Worm (Caenorhabditis elegans) whole organism, early embryonic: ENCODE data around the gene C08F8.2.

Source experiments
- B0310.2 ChIP-seq: sonication (generic microtip); optimal IDR thresholded peaks from 2 replicates; lab custom pipeline; 2016; ENCODE audit warnings: mild to moderate bottlenecking, missing genetic modification characterization, missing compliant biosample characterization
- F13C5.2 ChIP-seq: sonication (generic microtip); optimal IDR thresholded peaks from 2 replicates; lab custom pipeline; 2017; ENCODE audit warnings: mild to moderate bottlenecking, missing genetic modification characterization, inconsistent platforms, missing compliant biosample characterization
- aly-1 ChIP-seq: sonication (generic microtip); optimal IDR thresholded peaks from 2 replicates; lab custom pipeline; 2016; ENCODE audit warnings: missing genetic modification characterization, missing compliant biosample characterization
- ama-1 ChIP-seq: fragments of 150-350 bp; optimal IDR thresholded peaks from 2 replicates; lab custom pipeline; 2014
- ceh-13 ChIP-seq: fragments of 200-800 bp; sonication (Bioruptor generic); optimal IDR thresholded peaks from 2 replicates; lab custom pipeline; 2018; ENCODE audit warnings: mild to moderate bottlenecking, missing genetic modification characterization, missing compliant biosample characterization
- ceh-36 ChIP-seq: sonication (generic microtip); optimal IDR thresholded peaks from 2 replicates; lab custom pipeline; 2016; ENCODE audit warnings: missing genetic modification characterization, inconsistent platforms, missing compliant biosample characterization
- ets-7 ChIP-seq: sonication (generic microtip); optimal IDR thresholded peaks from 2 replicates; lab custom pipeline; 2016; ENCODE audit warnings: missing genotype, missing genetic modification characterization, missing compliant biosample characterization
- flt-1 ChIP-seq: fragments of 200-800 bp; sonication (Bioruptor generic); IDR thresholded peaks from 2 replicates; pipeline ENCODE4 v1.3.6; 2022; ENCODE audit warnings: missing genetic modification characterization, missing compliant biosample characterization
- hmbx-1 ChIP-seq: sonication (generic microtip); optimal IDR thresholded peaks from 2 replicates; lab custom pipeline; 2016; ENCODE audit warnings: mild to moderate bottlenecking, missing genetic modification characterization, missing compliant biosample characterization
- hmg-4 ChIP-seq: fragments of 200-800 bp; sonication (Bioruptor generic); optimal IDR thresholded peaks from 2 replicates; lab custom pipeline; 2018; ENCODE audit warnings: mild to moderate bottlenecking, missing genetic modification characterization, missing compliant biosample characterization
- hnd-1 ChIP-seq: sonication (generic microtip); optimal IDR thresholded peaks from 2 replicates; lab custom pipeline; 2016; ENCODE audit warnings: missing genetic modification characterization, missing compliant biosample characterization
- pes-1 ChIP-seq: fragments of 200-800 bp; sonication (Bioruptor generic); IDR thresholded peaks from 2 replicates; pipeline ENCODE4 v1.3.6; 2022; ENCODE audit warnings: missing genetic modification reagents, missing genetic modification characterization, missing compliant biosample characterization
- scrt-1 ChIP-seq: fragments of 200-800 bp; sonication (Bioruptor generic); IDR thresholded peaks from 2 replicates; pipeline ENCODE4 v1.3.6; 2022; ENCODE audit warnings: missing genetic modification characterization, missing compliant biosample characterization
- sea-1 ChIP-seq: fragments of 200-800 bp; sonication (Bioruptor generic); conservative IDR thresholded peaks from 2 replicates; pipeline ENCODE4 v1.3.6; 2022; ENCODE audit warnings: missing genetic modification characterization, missing compliant biosample characterization
- tbx-11 ChIP-seq: fragments of 200-800 bp; sonication (Bioruptor generic); IDR thresholded peaks from 2 replicates; pipeline ENCODE4 v1.3.6; 2022; ENCODE audit warnings: missing genetic modification characterization, missing compliant biosample characterization
- tbx-37 ChIP-seq: fragments of 200-800 bp; sonication (Bioruptor generic); conservative IDR thresholded peaks from 2 replicates; pipeline ENCODE4 v1.3.6; 2022; ENCODE audit warnings: missing genetic modification reagents, missing genetic modification characterization, missing compliant biosample characterization
- tra-4 ChIP-seq: sonication (generic microtip); optimal IDR thresholded peaks from 2 replicates; lab custom pipeline; 2017; ENCODE audit warnings: missing genetic modification characterization, missing compliant biosample characterization

Gene C08F8.2

ce11 chrIV:11150844-11151243 is at the start of gene C08F8.2:
C08F8.2 (plus strand) TSS chrIV:11150997.
- no peak for TF ChIP-seq ama-1 (lab: Kevin White, UChicago)
- TF ChIP-seq tbx-11, result no peak
- TF ChIP-seq hmbx-1 (tag; lab: Kevin White, UChicago), result no peak
- TF ChIP-seq tra-4 (tag; lab: Kevin White, UChicago), result no peak
- no peak for TF ChIP-seq B0310.2 (tag; lab: Kevin White, UChicago)
- TF ChIP-seq hnd-1 (tag; lab: Kevin White, UChicago), result no peak
- no peak for TF ChIP-seq F13C5.2
- no peak for TF ChIP-seq scrt-1 (GFP tag; lab: Robert Waterston, UW)
- no peak for TF ChIP-seq hmg-4 (GFP tag; lab: Kevin White, UChicago)

- no peak for TF ChIP-seq tra-4 (tag; lab: Kevin White, UChicago)
- no peak for TF ChIP-seq F13C5.2
- TF ChIP-seq ceh-13 (GFP tag; lab: Kevin White, UChicago), result no peak
- TF ChIP-seq sea-1 (GFP tag; lab: Robert Waterston, UW), result no peak
- no peak for TF ChIP-seq scrt-1 (GFP tag; lab: Robert Waterston, UW)
- TF ChIP-seq tbx-37 (GFP tag; lab: Robert Waterston, UW), result no peak
- no peak for TF ChIP-seq pes-1 (GFP tag; lab: Robert Waterston, UW)
- TF ChIP-seq ets-7 (tag; lab: Kevin White, UChicago), result no peak
- no peak for TF ChIP-seq hmg-4 (GFP tag; lab: Kevin White, UChicago)
These were observed 49.4 kb upstream of the C08F8.2 start, which contains the start of gene srlf-18 for ce11 chrIV:11101383-11101782. srlf-18 (minus strand) TSS chrIV:11101483.

ce11 chrIV:11102608-11103007 is 48.2 kb upstream of the C08F8.2 start, which contains the start of gene srlf-17:
srlf-17 (minus strand) TSS chrIV:11102708.
- TF ChIP-seq scrt-1 (GFP tag; lab: Robert Waterston, UW), result no peak
- no peak for TF ChIP-seq F13C5.2
- TF ChIP-seq hmbx-1 (tag; lab: Kevin White, UChicago), result no peak
- TF ChIP-seq ceh-36 (tag; lab: Kevin White, UChicago), result no peak
- TF ChIP-seq tbx-37 (GFP tag; lab: Robert Waterston, UW), result no peak
- TF ChIP-seq ets-7 (tag; lab: Kevin White, UChicago), result no peak
- TF ChIP-seq aly-1 (tag; lab: Kevin White, UChicago), result no peak
- no peak for TF ChIP-seq hnd-1 (tag; lab: Kevin White, UChicago)
- TF ChIP-seq B0310.2 (tag; lab: Kevin White, UChicago), result no peak
- no peak for TF ChIP-seq hmg-4 (GFP tag; lab: Kevin White, UChicago)
- no peak for TF ChIP-seq sea-1 (GFP tag; lab: Robert Waterston, UW)
- TF ChIP-seq tbx-11, result no peak
- no peak for TF ChIP-seq flt-1 (GFP tag; lab: Robert Waterston, UW)
- no peak for TF ChIP-seq tra-4 (tag; lab: Kevin White, UChicago)
- no peak for TF ChIP-seq ceh-13 (GFP tag; lab: Kevin White, UChicago)

- no peak for TF ChIP-seq pes-1 (GFP tag; lab: Robert Waterston, UW)
- no peak for TF ChIP-seq ceh-13 (GFP tag; lab: Kevin White, UChicago)
- TF ChIP-seq flt-1 (GFP tag; lab: Robert Waterston, UW), result no peak
- no peak for TF ChIP-seq scrt-1 (GFP tag; lab: Robert Waterston, UW)
- TF ChIP-seq tbx-37 (GFP tag; lab: Robert Waterston, UW), result no peak
- no peak for TF ChIP-seq F13C5.2
- no peak for TF ChIP-seq B0310.2 (tag; lab: Kevin White, UChicago)
- TF ChIP-seq ama-1 (lab: Kevin White, UChicago), result no peak
- no peak for TF ChIP-seq ceh-36 (tag; lab: Kevin White, UChicago)
- no peak for TF ChIP-seq tbx-11
- TF ChIP-seq sea-1 (GFP tag; lab: Robert Waterston, UW), result no peak
- no peak for TF ChIP-seq tra-4 (tag; lab: Kevin White, UChicago)
- no peak for TF ChIP-seq hmbx-1 (tag; lab: Kevin White, UChicago)
- no peak for TF ChIP-seq hnd-1 (tag; lab: Kevin White, UChicago)
- TF ChIP-seq ets-7 (tag; lab: Kevin White, UChicago), result no peak
These were observed 47.3 kb upstream of the C08F8.2 start for ce11 chrIV:11103501-11103900.

- no peak for TF ChIP-seq scrt-1 (GFP tag; lab: Robert Waterston, UW)
- TF ChIP-seq B0310.2 (tag; lab: Kevin White, UChicago), result no peak
- TF ChIP-seq hnd-1 (tag; lab: Kevin White, UChicago), result no peak
These were observed 45.1 kb upstream of the C08F8.2 start, which contains the start of gene srlf-24 for ce11 chrIV:11105724-11106123. srlf-24 (minus strand) TSS chrIV:11105824.

ce11 chrIV:11109771-11110170 is 41.0 kb upstream of the C08F8.2 start, which contains the start of gene pigk-1:
pigk-1 (minus strand) TSS chrIV:11110018.
- no peak for TF ChIP-seq scrt-1 (GFP tag; lab: Robert Waterston, UW)
- TF ChIP-seq hmg-4 (GFP tag; lab: Kevin White, UChicago), result no peak
- TF ChIP-seq aly-1 (tag; lab: Kevin White, UChicago), result no peak
- TF ChIP-seq B0310.2 (tag; lab: Kevin White, UChicago), result no peak
- no peak for TF ChIP-seq sea-1 (GFP tag; lab: Robert Waterston, UW)
- TF ChIP-seq tra-4 (tag; lab: Kevin White, UChicago), result no peak
- TF ChIP-seq ama-1 (lab: Kevin White, UChicago), result no peak
- no peak for TF ChIP-seq ets-7 (tag; lab: Kevin White, UChicago)
- TF ChIP-seq ceh-36 (tag; lab: Kevin White, UChicago), result no peak
- TF ChIP-seq F13C5.2, result no peak
- no peak for TF ChIP-seq ceh-13 (GFP tag; lab: Kevin White, UChicago)
- TF ChIP-seq hmbx-1 (tag; lab: Kevin White, UChicago), result no peak

- TF ChIP-seq F13C5.2 (no peak), hmbx-1 (tag; lab: Kevin White, UChicago) (no peak), ama-1 (lab: Kevin White, UChicago) (no peak), flt-1 (GFP tag; lab: Robert Waterston, UW) (no peak), pes-1 (GFP tag; lab: Robert Waterston, UW) (no peak), ceh-36 (tag; lab: Kevin White, UChicago) (no peak), hnd-1 (tag; lab: Kevin White, UChicago) (no peak), sea-1 (GFP tag; lab: Robert Waterston, UW) (no peak), aly-1 (tag; lab: Kevin White, UChicago) (no peak), hmg-4 (GFP tag; lab: Kevin White, UChicago) (no peak), tbx-11 (no peak), tbx-37 (GFP tag; lab: Robert Waterston, UW) (no peak), tra-4 (tag; lab: Kevin White, UChicago) (no peak), scrt-1 (GFP tag; lab: Robert Waterston, UW) (no peak), ceh-13 (GFP tag; lab: Kevin White, UChicago) (no peak), ets-7 (tag; lab: Kevin White, UChicago) (no peak), B0310.2 (tag; lab: Kevin White, UChicago) (no peak)
These were observed 39.7 kb upstream of the C08F8.2 start, which contains the start of gene rps-5 for ce11 chrIV:11110995-11111619. rps-5 (minus strand) TSS chrIV:11111045.
